Fruit fly (Drosophila melanogaster): ENCODE data around the gene RhoGAP71E.

DNA sequence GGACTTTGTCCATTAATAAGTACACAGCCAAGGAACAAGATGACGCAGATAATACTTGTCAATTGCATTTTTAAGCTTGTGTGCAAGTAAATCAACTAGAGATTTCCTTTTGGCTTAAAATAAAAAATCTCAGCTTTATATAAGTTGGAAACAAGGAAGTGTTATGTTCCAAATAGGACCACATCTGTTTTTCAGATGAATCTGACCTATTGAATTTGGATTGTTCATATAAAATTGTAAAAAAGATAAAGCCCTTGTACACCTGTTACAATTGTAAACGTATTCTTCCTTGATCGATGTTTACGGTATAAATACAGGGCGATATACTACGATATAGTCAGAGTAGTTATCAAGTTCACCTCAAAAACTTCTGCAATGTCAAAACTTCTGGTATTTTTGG is 68.6 kb downstream of the RhoGAP71E start, which contains the start of the genes Eig71Ef and Eig71Eg:
- TF ChIP-seq CG8478 (optimal IDR thresholded peaks at IDR 0.05), result no peak
- no peak for TF ChIP-seq CTCF (optimal IDR thresholded peaks at IDR 0.05)

Data from S2 (cell line).